Fruit fly (Drosophila melanogaster): ENCODE measurements around the gene Tep1.

Gene Tep1

DNA sequence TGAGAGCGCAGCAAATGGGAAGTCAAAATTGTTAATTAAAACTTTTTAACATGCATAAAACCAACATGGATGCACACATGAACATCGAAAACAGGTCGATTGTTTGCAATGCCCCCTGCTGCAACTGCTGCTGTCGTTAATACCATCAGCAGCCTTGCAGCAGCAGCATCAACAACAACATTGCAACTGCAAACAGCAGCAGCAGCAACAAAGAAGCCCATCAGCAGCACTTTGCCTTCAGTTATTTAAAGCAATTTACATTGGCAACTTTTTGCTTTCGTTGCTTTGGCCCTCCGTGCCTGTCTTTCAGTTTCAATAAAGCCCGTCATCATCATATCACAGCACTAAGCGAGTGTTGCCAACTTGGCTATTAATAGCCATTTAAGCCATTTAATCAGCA, 13.7 kb upstream of the Tep1 start:
- TF ChIP-seq CG17801 (GFP tag; optimal IDR thresholded peaks at IDR 0.05; ENCODE audit: partially characterized antibody): no peak

DNA sequence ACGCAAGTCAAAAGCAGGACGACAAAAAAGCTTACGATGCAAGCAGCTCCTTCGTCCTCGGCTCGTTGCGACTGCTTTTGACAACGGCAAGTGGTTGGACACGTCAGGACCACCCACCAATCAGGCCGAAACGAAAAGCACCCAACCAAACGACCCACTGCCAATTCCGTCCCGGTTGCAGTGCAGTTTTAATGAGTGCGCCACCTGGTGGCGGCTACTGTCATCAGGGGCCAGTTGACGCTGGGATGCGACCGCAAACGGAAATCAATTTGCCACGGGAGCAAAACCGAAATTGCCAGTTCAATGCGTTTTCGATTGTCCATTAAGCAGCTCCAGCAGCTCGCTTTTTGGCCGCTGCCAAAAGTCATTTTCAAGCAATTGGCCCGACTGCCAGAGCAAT, 10.1 kb upstream of the Tep1 start:
- no peak for TF ChIP-seq CG17801 (GFP tag; optimal IDR thresholded peaks at IDR 0.05; ENCODE audit: partially characterized antibody)

DNA sequence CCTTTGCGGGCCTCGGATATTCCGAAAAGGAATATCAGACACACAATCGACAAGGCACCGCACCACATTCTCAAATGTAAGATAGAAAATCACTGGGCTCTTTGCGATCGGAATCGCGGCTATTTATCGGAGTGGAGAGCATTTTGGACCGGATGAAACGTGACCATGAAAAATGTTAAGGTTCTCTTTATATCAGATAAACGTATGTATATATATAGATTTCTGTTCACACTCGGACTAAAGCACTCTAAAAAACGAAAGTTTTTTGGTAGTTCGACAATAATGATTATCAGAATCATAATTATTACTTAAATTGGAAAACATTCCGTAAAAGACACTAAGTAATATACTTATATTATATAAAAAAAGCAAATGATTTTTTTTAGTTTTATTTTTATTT, 8.7 kb upstream of the Tep1 start, which contains the start of gene CG31821:
TSS of gene CG31821 (minus strand) at position 101 of the 400 bp plus-strand sequence.
- no peak for TF ChIP-seq CG17801 (GFP tag; optimal IDR thresholded peaks at IDR 0.05; ENCODE audit: partially characterized antibody)

DNA sequence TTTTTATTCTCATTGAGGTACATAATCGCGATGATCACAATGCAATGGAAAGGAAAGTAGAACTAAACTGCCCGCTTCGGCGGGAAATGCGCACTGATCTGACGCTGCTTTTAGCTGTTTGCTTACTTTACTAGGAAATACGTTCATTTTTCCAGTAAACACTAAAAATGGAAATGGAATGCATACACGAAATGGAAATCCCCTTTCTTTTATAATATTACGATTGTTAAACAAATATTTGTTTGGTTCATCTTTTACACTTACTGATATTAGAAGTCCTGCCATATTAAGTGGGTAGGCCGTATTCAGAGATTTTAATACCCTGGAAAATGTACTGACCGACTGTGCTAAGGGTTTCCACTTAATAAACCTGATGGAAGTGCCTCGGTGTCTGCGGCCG, 6.8 kb upstream of the Tep1 start, which contains the start of gene CG31823:
TSS of gene CG31823 (minus strand) at position 101 of the 400 bp plus-strand sequence.
- no peak for TF ChIP-seq CG17801 (GFP tag; optimal IDR thresholded peaks at IDR 0.05; ENCODE audit: partially characterized antibody)

DNA sequence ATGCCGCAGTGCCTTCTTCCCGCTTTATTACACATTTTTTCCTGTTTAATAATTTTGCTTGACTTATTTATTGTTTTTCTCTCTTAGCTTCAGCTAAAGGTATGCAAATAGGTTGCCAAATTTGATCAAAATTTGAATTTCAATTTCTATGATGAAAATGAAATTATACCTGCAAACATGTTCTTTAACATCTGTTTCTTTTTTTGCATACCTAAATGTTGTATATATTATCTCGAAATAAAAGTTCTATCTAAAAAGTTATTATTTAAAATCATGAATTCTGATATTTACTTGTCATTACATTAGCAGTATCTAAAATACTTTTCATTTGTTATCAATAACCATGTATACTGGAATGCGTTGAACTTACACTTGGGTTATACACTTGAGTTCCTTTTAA, 1.5 kb upstream of the Tep1 start, which contains the start of gene CG31735:
TSS of gene CG31735 (plus strand) at position 301 of the 400 bp plus-strand sequence.
- TF ChIP-seq CG17801 (GFP tag; optimal IDR thresholded peaks at IDR 0.05; ENCODE audit: partially characterized antibody): no peak

DNA sequence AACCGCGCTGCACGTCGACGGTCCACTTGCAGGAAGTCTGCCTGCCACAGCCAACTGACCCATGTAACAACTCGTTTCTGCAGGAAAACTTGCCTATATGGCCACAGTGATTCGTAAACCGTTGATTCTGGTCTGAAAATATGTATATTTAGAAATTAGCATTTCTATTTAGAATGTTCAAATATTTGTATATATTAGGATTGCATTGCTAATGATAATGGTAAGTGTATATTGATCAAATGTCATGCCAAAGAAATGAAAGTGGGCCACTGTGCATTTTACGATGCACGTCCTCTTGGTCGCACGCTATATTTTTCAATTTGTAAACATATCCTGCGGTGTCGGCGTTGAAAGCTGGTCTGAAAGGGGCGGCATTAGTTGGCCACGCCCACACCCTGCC, 7.4 kb downstream of the Tep1 start:
- no peak for TF ChIP-seq CG17801 (GFP tag; optimal IDR thresholded peaks at IDR 0.05; ENCODE audit: partially characterized antibody)

DNA sequence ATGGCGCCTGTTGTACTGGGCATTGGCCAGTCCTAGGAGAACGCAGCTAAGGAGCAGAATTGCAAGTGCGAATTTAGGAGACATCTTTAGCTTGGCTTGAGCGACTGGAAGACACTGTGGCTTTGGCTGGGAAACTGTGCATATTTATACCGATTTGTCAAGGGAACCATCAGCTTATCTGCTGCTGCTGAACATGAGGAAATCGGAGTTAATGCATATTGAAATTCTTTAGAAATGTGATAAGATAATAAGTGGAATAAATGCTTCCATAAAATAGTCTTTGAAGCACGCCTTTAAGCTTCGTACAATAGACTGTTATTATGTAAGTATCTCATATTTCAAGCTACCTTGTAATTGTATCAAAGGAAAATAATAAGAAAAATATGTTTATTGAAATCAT, 10.5 kb downstream of the Tep1 start, which contains the start of gene CG44475:
TSS of gene CG44475 (minus strand) at position 101 of the 400 bp plus-strand sequence.
- TF ChIP-seq CG17801 (GFP tag; optimal IDR thresholded peaks at IDR 0.05; ENCODE audit: partially characterized antibody): no peak

DNA sequence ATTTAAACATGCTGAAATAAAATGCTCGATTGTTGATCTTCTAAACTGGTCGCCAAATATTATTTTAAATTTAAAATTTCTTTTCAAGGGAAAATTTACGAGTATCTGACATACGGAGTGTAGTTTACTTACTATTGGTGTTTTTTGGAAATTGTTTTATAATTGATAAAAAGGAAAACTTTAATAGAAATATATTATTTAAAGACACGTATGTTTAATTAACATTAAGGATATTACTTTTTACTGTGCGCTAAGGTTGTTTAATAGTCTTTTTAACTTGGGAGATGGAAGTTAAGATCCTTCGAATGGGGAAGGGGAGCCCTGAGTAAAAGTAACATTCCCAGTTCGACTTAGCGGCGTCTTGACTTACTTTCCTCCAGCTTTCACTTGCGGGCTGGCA, 13.6 kb downstream of the Tep1 start, which contains the start of gene CG7653:
TSS of gene CG7653 (minus strand) at position 101 of the 400 bp plus-strand sequence.
- TF ChIP-seq CG17801 (GFP tag; optimal IDR thresholded peaks at IDR 0.05; ENCODE audit: partially characterized antibody): no peak

DNA sequence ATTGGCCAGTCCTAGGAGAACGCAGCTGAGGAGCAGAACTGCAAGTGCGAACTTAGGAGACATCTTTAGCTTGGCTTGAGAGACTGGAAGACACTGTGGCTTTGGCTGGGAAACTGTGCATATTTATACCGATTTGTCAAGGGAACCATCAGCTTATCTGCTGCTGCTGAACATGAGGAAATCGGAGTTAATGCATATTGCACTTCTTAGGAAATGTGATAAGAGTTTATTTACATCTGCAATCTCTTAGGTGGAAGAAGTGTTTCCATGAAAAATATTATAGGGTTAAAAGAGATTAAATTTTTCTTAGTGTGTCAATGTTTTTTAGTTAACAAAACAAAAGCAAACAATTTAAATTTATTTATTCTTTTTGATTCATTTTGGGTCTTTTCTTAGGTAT, 28.2 kb downstream of the Tep1 start, which contains the start of gene CG42792:
TSS of gene CG42792 (minus strand) at position 101 of the 400 bp plus-strand sequence.
- no peak for TF ChIP-seq CG17801 (GFP tag; optimal IDR thresholded peaks at IDR 0.05; ENCODE audit: partially characterized antibody)

DNA sequence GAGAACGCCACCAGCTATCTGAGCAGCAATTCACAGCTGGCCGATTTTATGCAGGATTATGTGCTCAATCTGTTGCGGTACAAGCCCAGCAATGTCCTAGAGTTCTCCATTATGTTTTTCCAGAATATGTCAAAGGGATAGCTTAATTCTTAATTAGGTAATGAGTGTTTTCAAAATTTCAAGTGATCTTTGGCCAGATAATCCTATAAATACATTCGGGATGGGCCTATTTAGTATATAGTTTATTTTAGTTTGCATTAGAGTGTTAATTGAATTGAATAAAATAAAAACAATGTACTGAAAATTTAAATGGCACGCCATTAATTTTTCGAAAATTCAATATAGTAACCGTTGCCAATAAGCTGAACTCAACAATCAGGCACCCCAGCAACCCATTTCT, 39.8 kb downstream of the Tep1 start, which contains the start of gene Tektin-A:
TSS of gene Tektin-A (plus strand) at position 301 of the 400 bp plus-strand sequence.
- TF ChIP-seq CG17801 (GFP tag; optimal IDR thresholded peaks at IDR 0.05; ENCODE audit: partially characterized antibody): no peak

DNA sequence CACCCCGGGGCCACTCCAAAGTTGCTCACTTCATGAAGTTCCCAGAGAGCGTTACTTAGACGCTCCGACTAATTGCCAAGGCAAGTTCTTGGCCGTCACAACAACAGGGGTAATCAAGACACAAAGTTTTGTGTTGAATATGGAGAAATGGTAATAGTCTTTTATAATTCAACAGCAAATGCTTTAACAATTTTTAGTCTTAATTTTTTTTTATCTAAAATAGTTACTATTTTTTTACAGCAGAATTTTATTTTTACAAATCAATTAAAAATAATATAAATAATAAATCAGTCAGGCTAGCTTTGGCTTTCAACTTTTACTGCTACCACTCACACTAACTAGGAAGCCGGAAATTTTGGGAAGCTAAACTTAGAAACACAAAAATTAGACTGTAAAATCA, 41.3 kb downstream of the Tep1 start, which contains the start of gene CG13243:
TSS of gene CG13243 (plus strand) at position 301 of the 400 bp plus-strand sequence.
- TF ChIP-seq CG17801 (GFP tag; optimal IDR thresholded peaks at IDR 0.05; ENCODE audit: partially characterized antibody): no peak

DNA sequence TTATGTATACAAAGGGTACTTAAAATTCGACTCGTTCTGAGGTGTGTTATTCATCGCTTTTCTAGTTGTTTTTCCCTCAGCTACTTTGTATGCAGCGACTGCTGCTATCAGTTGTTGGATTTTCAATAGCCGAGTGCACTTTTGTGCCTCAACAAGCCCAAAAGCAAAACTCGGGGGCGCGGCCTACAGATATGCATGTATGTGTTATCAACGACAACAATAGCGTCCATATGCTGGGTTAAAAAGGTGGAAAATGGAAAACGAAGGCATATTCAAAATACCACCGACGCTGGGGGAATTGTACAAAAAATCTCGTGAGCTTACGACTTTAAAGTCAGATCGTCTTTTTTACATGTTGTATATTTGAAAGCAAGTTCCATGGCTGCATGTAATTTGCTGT, 47.0 kb downstream of the Tep1 start:
- no peak for TF ChIP-seq CG17801 (GFP tag; optimal IDR thresholded peaks at IDR 0.05; ENCODE audit: partially characterized antibody)
